Fruit fly (Drosophila melanogaster) whole organism, embryonic: ENCODE results near the gene CG12057.

ENCODE experiments used
- Abd-B ChIP-seq: fragments of 200-800 bp; sonication (Bioruptor generic); optimal IDR thresholded peaks from 2 replicates; lab custom pipeline; 2018; ENCODE audit warnings: missing biosample characterization, mild to moderate bottlenecking, missing genetic modification characterization, moderate library complexity
- CG11504 ChIP-seq: fragments of 200-800 bp; sonication (Bioruptor generic); optimal IDR thresholded peaks from 3 replicates; lab custom pipeline; 2019; ENCODE audit warnings: missing biosample characterization, mild to moderate bottlenecking, missing genetic modification characterization, moderate library complexity
- CG12659 ChIP-seq: fragments of 200-800 bp; sonication (Bioruptor generic); optimal IDR thresholded peaks from 3 replicates; lab custom pipeline; 2017; ENCODE audit warnings: mild to moderate bottlenecking, missing biosample characterization, missing genetic modification reagents, missing genetic modification characterization
- CG13287 ChIP-seq: fragments of 200-800 bp; sonication (Bioruptor generic); IDR thresholded peaks from 2 replicates; pipeline ENCODE4 v1.3.6; 2022; ENCODE audit warnings: missing biosample characterization, missing genetic modification characterization; ENCODE audit not compliant: partially characterized antibody
- CG14860 ChIP-seq: fragments of 200-800 bp; sonication (Bioruptor generic); IDR thresholded peaks from 3 replicates; pipeline ENCODE4 v1.3.6; 2022; ENCODE audit warnings: missing biosample characterization, missing genetic modification characterization; ENCODE audit not compliant: partially characterized antibody
- CG15479 ChIP-seq: fragments of 200-800 bp; sonication (Bioruptor generic); optimal IDR thresholded peaks from 3 replicates; lab custom pipeline; 2019; ENCODE audit warnings: missing biosample characterization, mild to moderate bottlenecking, missing genetic modification characterization, moderate library complexity
- CG15514 ChIP-seq: fragments of 200-800 bp; sonication (Bioruptor generic); optimal IDR thresholded peaks from 3 replicates; lab custom pipeline; 2017; ENCODE audit warnings: missing biosample characterization, missing genetic modification characterization, mild to moderate bottlenecking, moderate library complexity, missing genetic modification reagents
- CG16813 ChIP-seq: fragments of 200-800 bp; sonication (Bioruptor generic); IDR thresholded peaks from 3 replicates; pipeline ENCODE4 v1.3.6; 2022; ENCODE audit warnings: missing biosample characterization, missing genetic modification characterization; ENCODE audit not compliant: partially characterized antibody
- CG17186 ChIP-seq: fragments of 200-800 bp; sonication (Bioruptor generic); optimal IDR thresholded peaks from 3 replicates; lab custom pipeline; 2017; ENCODE audit warnings: missing biosample characterization, missing genetic modification reagents, missing genetic modification characterization
- CG17829 ChIP-seq: fragments of 200-800 bp; optimal IDR thresholded peaks from 2 replicates; lab custom pipeline; 2019; ENCODE audit warnings: missing biosample characterization, mild to moderate bottlenecking, missing genetic modification characterization, moderate library complexity
- CG2116 ChIP-seq: fragments of 200-800 bp; sonication (Bioruptor generic); optimal IDR thresholded peaks from 3 replicates; lab custom pipeline; 2018; ENCODE audit warnings: missing biosample characterization, mild to moderate bottlenecking, missing genetic modification characterization
- CG2129 ChIP-seq: fragments of 200-800 bp; sonication (Bioruptor generic); IDR thresholded peaks from 2 replicates; pipeline ENCODE4 v1.3.6; 2022; ENCODE audit warnings: missing biosample characterization, missing genetic modification characterization; ENCODE audit not compliant: partially characterized antibody
- CG3995 ChIP-seq: fragments of 200-800 bp; sonication (Bioruptor generic); optimal IDR thresholded peaks from 3 replicates; lab custom pipeline; 2016; ENCODE audit warnings: missing biosample characterization, missing genetic modification characterization
- CG6813 ChIP-seq: fragments of 200-800 bp; sonication (Bioruptor generic); optimal IDR thresholded peaks from 2 replicates; lab custom pipeline; 2017; ENCODE audit warnings: missing biosample characterization, missing genetic modification characterization, mild to moderate bottlenecking, moderate library complexity, missing genetic modification reagents
- CG7556 ChIP-seq: fragments of 200-800 bp; sonication (Bioruptor generic); optimal IDR thresholded peaks from 2 replicates; lab custom pipeline; 2017; ENCODE audit warnings: missing biosample characterization, mild to moderate bottlenecking, missing genetic modification characterization
- CG7963 ChIP-seq: fragments of 200-800 bp; sonication (Bioruptor generic); IDR thresholded peaks from 3 replicates; pipeline ENCODE4 v1.3.6; 2022; ENCODE audit warnings: missing biosample characterization, missing genetic modification characterization; ENCODE audit not compliant: partially characterized antibody
- CG8290 ChIP-seq, 3 experiments: fragments of 200-800 bp; sonication (Bioruptor generic); optimal IDR thresholded peaks; 2 replicates each; lab custom pipeline; 2016 to 2019; ENCODE audit warnings: missing biosample characterization in 3 of 3, missing genetic modification characterization in 3 of 3, mild to moderate bottlenecking in 2 of 3, moderate library complexity in 1 of 3
- CG9727 ChIP-seq: fragments of 200-800 bp; sonication (Bioruptor generic); optimal IDR thresholded peaks from 3 replicates; lab custom pipeline; 2017; ENCODE audit warnings: missing biosample characterization, mild to moderate bottlenecking, missing genetic modification characterization
- Dll ChIP-seq: fragments of 200-800 bp; sonication (Bioruptor generic); IDR thresholded peaks from 4 replicates; pipeline ENCODE4 v1.3.6; 2022; ENCODE audit warnings: missing biosample characterization, missing genetic modification characterization; ENCODE audit not compliant: partially characterized antibody
- Dref ChIP-seq: fragments of 200-800 bp; sonication (Bioruptor generic); IDR thresholded peaks from 2 replicates; pipeline ENCODE4 v1.3.6; 2022; ENCODE audit warnings: missing biosample characterization, missing genetic modification characterization
- E2f2 ChIP-seq: fragments of 200-800 bp; sonication (Bioruptor generic); IDR thresholded peaks from 2 replicates; pipeline ENCODE4 v1.3.6; 2022; ENCODE audit warnings: missing biosample characterization, missing genetic modification characterization
- HLH4C ChIP-seq: fragments of 200-800 bp; sonication (Bioruptor generic); IDR thresholded peaks from 3 replicates; pipeline ENCODE4 v1.3.6; 2022; ENCODE audit warnings: missing biosample characterization, missing genetic modification characterization; ENCODE audit not compliant: partially characterized antibody
- HmgZ ChIP-seq: fragments of 200-800 bp; sonication (Bioruptor generic); optimal IDR thresholded peaks from 2 replicates; lab custom pipeline; 2018; ENCODE audit warnings: missing biosample characterization, mild to moderate bottlenecking, missing genetic modification characterization
- Hr51 ChIP-seq, 2 experiments: fragments of 200-800 bp; sonication (Bioruptor generic); optimal IDR thresholded peaks; 2 replicates in 1 of 2; 3 replicates in 1 of 2; lab custom pipeline; 2016 to 2018; ENCODE audit warnings: missing biosample characterization in 2 of 2, missing genetic modification characterization in 2 of 2, mild to moderate bottlenecking in 1 of 2, moderate library complexity in 1 of 2
- Opbp ChIP-seq: fragments of 200-800 bp; sonication (Bioruptor generic); IDR thresholded peaks from 3 replicates; pipeline ENCODE4 v1.3.6; 2022; ENCODE audit warnings: missing biosample characterization, missing genetic modification characterization; ENCODE audit not compliant: partially characterized antibody
- Sin3A ChIP-seq: fragments of >200 bp; optimal IDR thresholded peaks from 2 replicates; lab custom pipeline; 2018
- amos ChIP-seq: fragments of 200-800 bp; sonication (Bioruptor generic); IDR thresholded peaks from 2 replicates; pipeline ENCODE4 v1.3.6; 2022; ENCODE audit warnings: missing biosample characterization, missing genetic modification characterization; ENCODE audit not compliant: partially characterized antibody
- ato ChIP-seq: fragments of 200-800 bp; sonication (Bioruptor generic); IDR thresholded peaks from 2 replicates; pipeline ENCODE4 v1.3.6; 2022; ENCODE audit warnings: missing biosample characterization, missing genetic modification characterization; ENCODE audit not compliant: partially characterized antibody
- bbx ChIP-seq: fragments of 200-800 bp; sonication (Bioruptor generic); IDR thresholded peaks from 2 replicates; pipeline ENCODE4 v1.3.6; 2022; ENCODE audit warnings: missing biosample characterization, missing genetic modification characterization; ENCODE audit not compliant: partially characterized antibody
- ci ChIP-seq: fragments of 200-800 bp; sonication (Bioruptor generic); IDR thresholded peaks from 3 replicates; pipeline ENCODE4 v1.3.6; 2022; ENCODE audit warnings: missing biosample characterization, missing genetic modification characterization
- crp ChIP-seq, 2 experiments: fragments of 200-800 bp; sonication (Bioruptor generic); optimal IDR thresholded peaks; 2 replicates in 1 of 2; 3 replicates in 1 of 2; lab custom pipeline; 2017; ENCODE audit warnings: missing biosample characterization in 2 of 2, missing genetic modification characterization in 2 of 2, mild to moderate bottlenecking in 1 of 2, moderate library complexity in 1 of 2
- gfzf ChIP-seq: fragments of 200-800 bp; sonication (Bioruptor generic); optimal IDR thresholded peaks from 2 replicates; lab custom pipeline; 2016; ENCODE audit warnings: missing biosample characterization, mild to moderate bottlenecking, missing genetic modification characterization, moderate library complexity
- grau ChIP-seq: fragments of 200-800 bp; optimal IDR thresholded peaks from 3 replicates; lab custom pipeline; 2019; ENCODE audit warnings: missing biosample characterization, mild to moderate bottlenecking, missing genetic modification characterization, moderate library complexity
- hb ChIP-seq: fragments of 200-800 bp; sonication (Bioruptor generic); IDR thresholded peaks from 3 replicates; pipeline ENCODE4 v1.3.6; 2022; ENCODE audit warnings: missing biosample characterization, missing genetic modification characterization; ENCODE audit not compliant: partially characterized antibody
- hbn ChIP-seq: fragments of 200-800 bp; sonication (Bioruptor generic); IDR thresholded peaks from 2 replicates; pipeline ENCODE4 v1.3.6; 2022; ENCODE audit warnings: missing biosample characterization, missing genetic modification characterization; ENCODE audit not compliant: partially characterized antibody
- knrl ChIP-seq: fragments of 200-800 bp; sonication (Bioruptor generic); IDR thresholded peaks from 3 replicates; pipeline ENCODE4 v1.3.6; 2022; ENCODE audit warnings: missing biosample characterization, missing genetic modification characterization; ENCODE audit not compliant: partially characterized antibody
- lab ChIP-seq: fragments of 200-800 bp; sonication (Bioruptor generic); optimal IDR thresholded peaks from 3 replicates; lab custom pipeline; 2017; ENCODE audit warnings: missing biosample characterization, missing genetic modification characterization, mild to moderate bottlenecking, moderate library complexity, missing genetic modification reagents
- org-1 ChIP-seq: fragments of 200-800 bp; sonication (Bioruptor generic); optimal IDR thresholded peaks from 2 replicates; lab custom pipeline; 2017; ENCODE audit warnings: missing biosample characterization, missing genetic modification characterization
- pzg ChIP-seq: fragments of 200-800 bp; sonication (Bioruptor generic); optimal IDR thresholded peaks from 3 replicates; lab custom pipeline; 2018; ENCODE audit warnings: missing biosample characterization, mild to moderate bottlenecking, missing genetic modification characterization, moderate library complexity
- row ChIP-seq: fragments of 200-800 bp; sonication (Bioruptor generic); IDR thresholded peaks from 3 replicates; pipeline ENCODE4 v1.3.6; 2022; ENCODE audit warnings: missing biosample characterization, missing genetic modification characterization
- sna ChIP-seq: fragments of 200-800 bp; sonication (Bioruptor generic); IDR thresholded peaks from 2 replicates; pipeline ENCODE4 v1.3.6; 2022; ENCODE audit warnings: missing biosample characterization, missing genetic modification characterization; ENCODE audit not compliant: partially characterized antibody
- stwl ChIP-seq: fragments of 200-800 bp; sonication (Bioruptor generic); optimal IDR thresholded peaks from 3 replicates; lab custom pipeline; 2018; ENCODE audit warnings: missing biosample characterization, mild to moderate bottlenecking, missing genetic modification characterization, moderate library complexity
- tx ChIP-seq: fragments of 200-800 bp; sonication (Bioruptor generic); optimal IDR thresholded peaks from 2 replicates; lab custom pipeline; 2016; ENCODE audit warnings: missing biosample characterization, missing genetic modification characterization
- zen2 ChIP-seq: fragments of 200-800 bp; sonication (Bioruptor generic); IDR thresholded peaks from 3 replicates; pipeline ENCODE4 v1.3.6; 2022; ENCODE audit warnings: missing biosample characterization, missing genetic modification characterization; ENCODE audit not compliant: partially characterized antibody

CG12057 gene

dm6 chrX:9159736-9160135 is 31.7 kb upstream of the CG12057 start, which contains the start of gene NdufA3 (continued):
- TF ChIP-seq tx (no peak), CG2129 (GFP tag; lab: Robert Waterston, UW) (peak; percentile 64), CG15479 (GFP tag; lab: Kevin White, UChicago) (no peak), Opbp (GFP tag; lab: Robert Waterston, UW) (peak; percentile 82), org-1 (GFP tag; lab: Kevin White, UChicago) (no peak), Dll (peak; percentile 83), CG2116 (GFP tag; lab: Kevin White, UChicago) (peak; percentile 41), CG17829 (tag; lab: Kevin White, UChicago) (peak; percentile 11), bbx (GFP tag; lab: Robert Waterston, UW) (peak; percentile 83), row (GFP tag; lab: Robert Waterston, UW) (peak; percentile 67), HLH4C (GFP tag; lab: Robert Waterston, UW) (peak; percentile 78)

dm6 chrX:9161912-9162311 is 29.5 kb upstream of the CG12057 start, which contains the start of the genes Zpr1 and CG44532:
Zpr1 (minus strand) TSS chrX:9162090.
CG44532 (plus strand) TSS chrX:9162092.
- peak; percentile 56; the same call in 1 of the 2 replicates for TF ChIP-seq sna
- peak; percentile 49 for TF ChIP-seq hbn (GFP tag; lab: Robert Waterston, UW)
- peak; percentile 19 for TF ChIP-seq Sin3A (lab: Kevin White, UChicago)
- TF ChIP-seq HLH4C (GFP tag; lab: Robert Waterston, UW), result peak; percentile 64; the same call in 2 of the 3 replicates
- no peak for TF ChIP-seq CG11504 (tag; lab: Kevin White, UChicago)
- TF ChIP-seq ci (GFP tag; lab: Robert Waterston, UW), result no peak
- peak; percentile 74 for TF ChIP-seq amos (GFP tag; lab: Robert Waterston, UW)
- TF ChIP-seq lab (GFP tag; lab: Kevin White, UChicago), result no peak
- TF ChIP-seq stwl (tag; lab: Kevin White, UChicago), result peak; percentile 24
- TF ChIP-seq bbx (GFP tag; lab: Robert Waterston, UW), result peak; percentile 55; the same call in 1 of the 2 replicates
- TF ChIP-seq hb (GFP tag; lab: Robert Waterston, UW), result 0 out of 3 replicates have a peak, but pooled peaks have one; percentile 17
- no peak for TF ChIP-seq org-1 (GFP tag; lab: Kevin White, UChicago)
- no peak for TF ChIP-seq CG9727 (GFP tag; lab: Kevin White, UChicago)
- TF ChIP-seq CG12659 (GFP tag; lab: Kevin White, UChicago), result no peak
- TF ChIP-seq Opbp (GFP tag; lab: Robert Waterston, UW), result peak; percentile 74
- TF ChIP-seq grau (tag; lab: Kevin White, UChicago), result no peak
- no peak for TF ChIP-seq CG8290 (GFP tag; optimal IDR thresholded peaks at IDR 0.05; lab: Kevin White, UChicago)
- TF ChIP-seq CG8290 (tag; optimal IDR thresholded peaks at IDR 0.05; lab: Kevin White, UChicago), result no peak
- no peak for TF ChIP-seq CG7556 (GFP tag; lab: Kevin White, UChicago)
- TF ChIP-seq zen2 (GFP tag; lab: Robert Waterston, UW), result peak; percentile 20; the same call in 1 of the 3 replicates
- TF ChIP-seq Dref (GFP tag; lab: Robert Waterston, UW), result peak; percentile 74
- peak in 1 of 2 experiments; percentile 30 for TF ChIP-seq crp (GFP tag; optimal IDR thresholded peaks at IDR 0.05; lab: Kevin White, UChicago)
- peak; percentile 59 for TF ChIP-seq CG14860
- TF ChIP-seq CG15514 (GFP tag; lab: Kevin White, UChicago), result peak; percentile 27
- peak; percentile 70 for TF ChIP-seq gfzf (GFP tag; lab: Kevin White, UChicago)
- peak; percentile 77 for TF ChIP-seq CG13287 (GFP tag; lab: Robert Waterston, UW)
- peak; percentile 69 for TF ChIP-seq CG16813 (GFP tag; lab: Robert Waterston, UW)
- peak; percentile 73 for TF ChIP-seq E2f2 (GFP tag; lab: Robert Waterston, UW)
- no peak for TF ChIP-seq Hr51 (GFP tag; optimal IDR thresholded peaks at IDR 0.05; lab: Kevin White, UChicago)
- peak; percentile 62; the same call in 2 of the 3 replicates for TF ChIP-seq knrl (GFP tag; lab: Robert Waterston, UW)
- TF ChIP-seq CG6813, result no peak
- TF ChIP-seq CG17186, result peak; percentile 39
- peak; percentile 25 for TF ChIP-seq HmgZ (tag; lab: Kevin White, UChicago)
- TF ChIP-seq Abd-B, result no peak
- peak; percentile 7 for TF ChIP-seq CG3995 (GFP tag; lab: Kevin White, UChicago)
- TF ChIP-seq pzg, result peak; percentile 58
- TF ChIP-seq ato (GFP tag; lab: Robert Waterston, UW), result 0 out of 2 replicates have a peak, but pooled peaks have one; percentile 23
- TF ChIP-seq CG7963, result peak; percentile 49; the same call in 1 of the 3 replicates
